Worm (Caenorhabditis elegans): ENCODE data around the gene H14N18.4.

DNA sequence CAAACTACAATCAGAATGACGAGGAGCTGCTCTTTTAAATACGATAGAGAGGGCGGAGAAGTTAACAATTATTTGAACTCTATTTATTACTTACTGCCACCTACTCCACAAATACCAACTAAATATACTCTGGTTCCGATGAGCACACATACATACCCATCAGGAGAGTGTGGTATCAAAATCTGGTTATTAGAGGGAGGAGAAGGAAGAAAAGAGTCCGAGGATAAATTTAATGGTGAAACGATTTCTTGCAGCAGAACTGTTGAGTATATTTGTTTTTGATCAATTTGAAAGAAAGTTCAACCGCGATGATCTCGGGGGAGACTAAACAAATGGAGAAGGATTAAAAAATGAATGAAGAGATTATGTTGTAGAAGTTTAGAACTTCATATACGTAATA is at the start of gene H14N18.4:
- TF ChIP-seq unc-62 (GFP tag; optimal IDR thresholded peaks at IDR 0.05), result no peak
- no peak for TF ChIP-seq sea-2 (GFP tag; optimal IDR thresholded peaks at IDR 0.05)
- no peak for TF ChIP-seq jun-1 (tag; optimal IDR thresholded peaks at IDR 0.05)
- TF ChIP-seq ceh-82 (tag; optimal IDR thresholded peaks at IDR 0.05), result no peak
- no peak for TF ChIP-seq nhr-77 (tag; optimal IDR thresholded peaks at IDR 0.05)
- TF ChIP-seq elt-1 (tag; optimal IDR thresholded peaks at IDR 0.05), result no peak
- TF ChIP-seq nhr-237 (tag; optimal IDR thresholded peaks at IDR 0.05), result no peak
- TF ChIP-seq fos-1 (tag; optimal IDR thresholded peaks at IDR 0.05), result no peak
- TF ChIP-seq nhr-25 (tag; optimal IDR thresholded peaks at IDR 0.05), result no peak
- TF ChIP-seq nhr-28 (tag; optimal IDR thresholded peaks at IDR 0.05), result no peak
- no peak for TF ChIP-seq lin-15B (tag; optimal IDR thresholded peaks at IDR 0.05)
- no peak for TF ChIP-seq nhr-76 (tag; optimal IDR thresholded peaks at IDR 0.05)
- no peak for TF ChIP-seq elt-3 (tag; optimal IDR thresholded peaks at IDR 0.05)

Data from whole organism, L3 larva.